Worm (Caenorhabditis elegans) whole organism, L1 larva: ENCODE data around the gene ape-1.

Source experiments
- ceh-8 ChIP-seq: fragments of 200-800 bp; sonication (Bioruptor generic); optimal IDR thresholded peaks from 2 replicates; lab custom pipeline; 2018; ENCODE audit warnings: mild to moderate bottlenecking, missing genetic modification characterization, moderate library complexity, missing compliant biosample characterization
- ets-5 ChIP-seq: fragments of 200-800 bp; sonication (Bioruptor generic); IDR thresholded peaks from 2 replicates; pipeline ENCODE4 v1.3.6; 2022; ENCODE audit warnings: missing genetic modification characterization, missing compliant biosample characterization
- lin-39 ChIP-seq: fragments of 150-350 bp; optimal IDR thresholded peaks from 2 replicates; lab custom pipeline; 2014; ENCODE audit warnings: missing biosample characterization, missing genetic modification reagents, missing genetic modification characterization
- nhr-11 ChIP-seq: fragments of 150-350 bp; optimal IDR thresholded peaks from 2 replicates; lab custom pipeline; 2014; ENCODE audit warnings: missing biosample characterization, missing genetic modification characterization
- nhr-12 ChIP-seq: sonication (generic microtip); optimal IDR thresholded peaks from 2 replicates; lab custom pipeline; 2017; ENCODE audit warnings: missing biosample characterization, missing genetic modification characterization
- nhr-20 ChIP-seq: sonication (generic microtip); optimal IDR thresholded peaks from 2 replicates; lab custom pipeline; 2016; ENCODE audit warnings: mild to moderate bottlenecking, missing genetic modification characterization, missing compliant biosample characterization
- nhr-237 ChIP-seq: fragments of 150-350 bp; optimal IDR thresholded peaks from 2 replicates; lab custom pipeline; 2014; ENCODE audit warnings: missing biosample characterization, missing genetic modification characterization
- nhr-28 ChIP-seq: fragments of 150-350 bp; optimal IDR thresholded peaks from 2 replicates; lab custom pipeline; 2014; ENCODE audit warnings: missing biosample characterization, missing genetic modification characterization
- nhr-76 ChIP-seq: sonication (generic microtip); optimal IDR thresholded peaks from 2 replicates; lab custom pipeline; 2017; ENCODE audit warnings: missing biosample characterization, missing genetic modification characterization
- sup-37 ChIP-seq: fragments of 200-800 bp; sonication (Bioruptor generic); optimal IDR thresholded peaks from 2 replicates; lab custom pipeline; 2018; ENCODE audit warnings: mild to moderate bottlenecking, missing genetic modification characterization, missing compliant biosample characterization
- ztf-11 ChIP-seq, 2 experiments: sonication (generic microtip); optimal IDR thresholded peaks; 2 replicates each; lab custom pipeline; 2016 to 2017; ENCODE audit warnings: missing genetic modification characterization in 2 of 2, missing biosample characterization in 1 of 2, missing compliant biosample characterization in 1 of 2

ce11 chrV:11722858-11723257 is 47.1 kb downstream of the ape-1 start:
- TF ChIP-seq ets-5 (GFP tag; lab: Robert Waterston, UW) (no peak), nhr-12 (tag; lab: Kevin White, UChicago) (no peak), nhr-28 (tag; lab: Kevin White, UChicago) (no peak), nhr-76 (tag; lab: Kevin White, UChicago) (no peak), nhr-20 (tag; lab: Kevin White, UChicago) (no peak), ceh-8 (GFP tag; lab: Kevin White, UChicago) (no peak), nhr-237 (no peak), sup-37 (GFP tag; lab: Kevin White, UChicago) (no peak), ztf-11 (tag; optimal IDR thresholded peaks at IDR 0.05; lab: Kevin White, UChicago) (no peak), lin-39 (tag; lab: Kevin White, UChicago) (no peak), nhr-11 (tag; lab: Kevin White, UChicago) (no peak)
